Worm (Caenorhabditis elegans) whole organism, midembryonic: ENCODE measurements around the gene F47D12.6.

ENCODE experiments used
- flt-1 ChIP-seq: fragments of 200-800 bp; sonication (Bioruptor generic); IDR thresholded peaks from 2 replicates; pipeline ENCODE4 v1.3.6; 2022; ENCODE audit warnings: missing genetic modification characterization, missing compliant biosample characterization
- klf-2 ChIP-seq: fragments of 200-800 bp; sonication (Bioruptor generic); conservative IDR thresholded peaks from 2 replicates; pipeline ENCODE4 v1.3.6; 2022; ENCODE audit warnings: missing genetic modification reagents, missing genetic modification characterization, missing compliant biosample characterization
- med-1 ChIP-seq: sonication (generic microtip); optimal IDR thresholded peaks from 2 replicates; lab custom pipeline; 2017; ENCODE audit warnings: missing genetic modification characterization, mild to moderate bottlenecking, missing compliant biosample characterization, antibody characterized with exemption, missing genetic modification reagents; ENCODE audit not compliant: insufficient read depth
- ztf-29 ChIP-seq: fragments of 200-800 bp; sonication (Bioruptor generic); IDR thresholded peaks from 2 replicates; pipeline ENCODE4 v1.3.6; 2022; ENCODE audit warnings: missing genetic modification reagents, missing genetic modification characterization, missing compliant biosample characterization

ce11 chrIII:6270277-6270676 is 16.8 kb downstream of the F47D12.6 start, which contains the start of gene srg-3:
- TF ChIP-seq flt-1 (GFP tag; lab: Robert Waterston, UW) (no peak), med-1 (GFP tag; lab: Kevin White, UChicago) (no peak), klf-2 (GFP tag; lab: Robert Waterston, UW) (no peak), ztf-29 (GFP tag; lab: Robert Waterston, UW) (no peak)
